Worm (Caenorhabditis elegans) whole organism, L1 larva: ENCODE data around the gene vha-15.

Source experiments
- ama-1 ChIP-seq: fragments of 150-350 bp; optimal IDR thresholded peaks from 2 replicates; lab custom pipeline; 2014
- lsy-2 ChIP-seq, 2 experiments: fragments of 150-350 bp; optimal IDR thresholded peaks; 2 replicates each; lab custom pipeline; 2014; ENCODE audit warnings: missing biosample characterization in 2 of 2, missing genetic modification characterization in 2 of 2
- mep-1 ChIP-seq: fragments of 150-350 bp; optimal IDR thresholded peaks from 2 replicates; lab custom pipeline; 2014; ENCODE audit warnings: missing biosample characterization, missing genetic modification characterization
- nhr-11 ChIP-seq: fragments of 150-350 bp; optimal IDR thresholded peaks from 2 replicates; lab custom pipeline; 2014; ENCODE audit warnings: missing biosample characterization, missing genetic modification characterization
- nhr-28 ChIP-seq: fragments of 150-350 bp; optimal IDR thresholded peaks from 2 replicates; lab custom pipeline; 2014; ENCODE audit warnings: missing biosample characterization, missing genetic modification characterization
- nhr-84 ChIP-seq: sonication (generic microtip); optimal IDR thresholded peaks from 2 replicates; lab custom pipeline; 2017; ENCODE audit warnings: missing biosample characterization, missing genetic modification characterization
- nhr-85 ChIP-seq: sonication (generic microtip); peaks from one replicate; lab custom pipeline; 2016; ENCODE audit warnings: missing genetic modification characterization, inconsistent platforms, missing compliant biosample characterization
- pqm-1 ChIP-seq: sonication (generic microtip); optimal IDR thresholded peaks from 3 replicates; lab custom pipeline; 2017; ENCODE audit warnings: missing biosample characterization, missing genetic modification characterization
- rnt-1 ChIP-seq: sonication (generic microtip); optimal IDR thresholded peaks from 2 replicates; lab custom pipeline; 2016; ENCODE audit warnings: mild to moderate bottlenecking, missing genetic modification characterization, moderate library complexity, missing compliant biosample characterization
- tbx-2 ChIP-seq: sonication (generic microtip); optimal IDR thresholded peaks from 2 replicates; lab custom pipeline; 2016; ENCODE audit warnings: missing genetic modification characterization, missing compliant biosample characterization

- no peak for TF ChIP-seq rnt-1 (tag; lab: Kevin White, UChicago)
- TF ChIP-seq nhr-84 (tag; lab: Kevin White, UChicago): no peak
- TF ChIP-seq tbx-2 (tag; lab: Kevin White, UChicago): no peak
- no peak for TF ChIP-seq nhr-28 (tag; lab: Kevin White, UChicago)
- no peak for TF ChIP-seq ama-1 (lab: Kevin White, UChicago)
- no peak for TF ChIP-seq nhr-11 (tag; lab: Kevin White, UChicago)
- no peak for TF ChIP-seq pqm-1
- TF ChIP-seq lsy-2 (tag; optimal IDR thresholded peaks at IDR 0.05; lab: Kevin White, UChicago): no peak
- TF ChIP-seq nhr-85 (tag; lab: Kevin White, UChicago): no peak
- TF ChIP-seq mep-1 (tag; lab: Kevin White, UChicago): no peak
Measured at ce11 chrX:2190740-2191139, 47.0 kb upstream of the vha-15 start.
